Fruit fly (Drosophila melanogaster): Measurements from ENCODE around the gene Invadolysin.

DNA sequence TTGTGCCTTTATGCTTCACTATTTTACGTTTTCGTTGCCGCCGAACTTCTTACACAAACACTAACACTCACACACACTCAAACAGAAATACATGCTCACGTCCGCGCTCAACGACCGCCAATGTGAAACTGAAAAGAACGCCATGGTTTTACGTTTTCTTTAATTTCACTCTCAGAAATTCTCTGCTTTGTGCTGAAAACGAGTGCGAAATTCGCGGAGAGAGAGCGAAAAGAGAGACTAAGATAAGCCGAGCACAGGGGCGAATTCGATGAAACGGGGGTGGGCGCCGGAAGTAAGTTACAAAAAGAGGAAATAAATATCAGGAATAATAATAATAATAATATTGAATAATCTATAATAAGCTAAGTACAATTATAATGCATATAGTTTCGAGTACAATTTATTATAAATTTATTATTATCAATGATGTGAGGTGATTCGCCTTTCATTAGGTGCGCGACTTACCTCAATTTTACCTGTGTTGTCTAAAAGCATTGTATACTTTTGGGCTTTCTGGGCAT, 25.9 kb downstream of the Invadolysin start, which contains the start of gene Best1:
- TF ChIP-seq CG8478 (optimal IDR thresholded peaks at IDR 0.05) (no peak), CTCF (optimal IDR thresholded peaks at IDR 0.05) (no peak)
